Fruit fly (Drosophila melanogaster): ENCODE results near the gene Pp1alpha-96A.

- TF ChIP-seq CG8478 (optimal IDR thresholded peaks at IDR 0.05) (no peak), CTCF (optimal IDR thresholded peaks at IDR 0.05) (no peak)
These were observed 49.3 kb downstream of the Pp1alpha-96A start for dm6 chr3R:24567427-24567771.

Measured in S2 (cell line).